Worm (Caenorhabditis elegans): ENCODE results near the gene R52.6.
A peak's percentile ranks its signal among the peaks of the same experiment; 100 is the strongest.

Gene R52.6

ce11 chrII:2140817-2141216, 28.0 kb upstream of the R52.6 start, which contains the start of gene C40A11.3:
TSS of gene C40A11.3 (plus strand) at chrII:2141117.
- TF ChIP-seq nhr-25 (tag; optimal IDR thresholded peaks at IDR 0.05; ENCODE audit: borderline replicate concordance, insufficient read depth) (no peak), snpc-1.2 (GFP tag; IDR thresholded peaks at IDR 0.05) (no peak), unc-62 (GFP tag; optimal IDR thresholded peaks at IDR 0.05 in 1 of 2) (peak in 1 of 2 experiments; percentile 50), unc-62 (tag; optimal IDR thresholded peaks at IDR 0.05) (no peak)

ce11 chrII:2138901-2139300, 26.1 kb upstream of the R52.6 start:
- no peak for TF ChIP-seq nhr-237 (tag; optimal IDR thresholded peaks at IDR 0.05)
- TF ChIP-seq arid-1 (GFP tag; conservative IDR thresholded peaks at IDR 0.05): no peak
- TF ChIP-seq zfp-2 (tag; optimal IDR thresholded peaks at IDR 0.05): no peak
- no peak for TF ChIP-seq spr-3 (GFP tag; optimal IDR thresholded peaks at IDR 0.05)
- no peak for TF ChIP-seq set-16 (GFP tag; IDR thresholded peaks at IDR 0.05)
- TF ChIP-seq Y75B8A.6 (GFP tag; IDR thresholded peaks at IDR 0.05): no peak
- TF ChIP-seq ZK546.5 (tag; optimal IDR thresholded peaks at IDR 0.05): no peak
- no peak for TF ChIP-seq jun-1 (tag; optimal IDR thresholded peaks at IDR 0.05)
- no peak for TF ChIP-seq skn-1 (tag; optimal IDR thresholded peaks at IDR 0.05)
- TF ChIP-seq zag-1 (tag; optimal IDR thresholded peaks at IDR 0.05): no peak
- no peak for TF ChIP-seq dpl-1 (GFP tag; optimal IDR thresholded peaks at IDR 0.05)
- no peak for TF ChIP-seq zfp-3 (GFP tag; conservative IDR thresholded peaks at IDR 0.05)
- no peak for TF ChIP-seq mdl-1 (tag; optimal IDR thresholded peaks at IDR 0.05)
- no peak for TF ChIP-seq mdt-29 (GFP tag; IDR thresholded peaks at IDR 0.05)
- TF ChIP-seq sdz-12 (GFP tag; optimal IDR thresholded peaks at IDR 0.05): no peak

DNA sequence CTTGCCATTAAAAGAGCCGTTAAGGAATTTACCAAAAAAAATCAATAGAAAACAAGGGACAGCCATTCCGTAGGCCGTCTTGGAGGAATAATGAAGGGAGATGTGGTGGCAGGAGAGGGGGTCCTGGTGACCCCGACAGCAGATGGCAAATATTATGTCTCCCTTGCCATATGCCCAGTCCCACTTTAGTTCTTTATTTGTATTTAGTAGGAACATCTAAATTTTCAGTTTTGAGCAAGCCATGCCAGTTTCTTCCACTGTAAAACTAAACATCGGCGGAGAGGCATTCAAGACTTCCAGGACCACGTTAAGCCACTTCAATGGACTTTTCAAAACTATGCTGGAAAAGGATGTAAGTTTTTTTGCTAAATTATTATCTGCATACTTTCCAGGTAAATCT, 24.4 kb upstream of the R52.6 start, which contains the start of gene C40A11.4:
TSS of gene C40A11.4 (plus strand) at position 188 of the 400 bp plus-strand sequence.
- TF ChIP-seq egl-27 (tag; optimal IDR thresholded peaks at IDR 0.05) (no peak), R02D3.7 (tag; optimal IDR thresholded peaks at IDR 0.05) (no peak), D1046.2 (GFP tag; IDR thresholded peaks at IDR 0.05) (no peak)

DNA sequence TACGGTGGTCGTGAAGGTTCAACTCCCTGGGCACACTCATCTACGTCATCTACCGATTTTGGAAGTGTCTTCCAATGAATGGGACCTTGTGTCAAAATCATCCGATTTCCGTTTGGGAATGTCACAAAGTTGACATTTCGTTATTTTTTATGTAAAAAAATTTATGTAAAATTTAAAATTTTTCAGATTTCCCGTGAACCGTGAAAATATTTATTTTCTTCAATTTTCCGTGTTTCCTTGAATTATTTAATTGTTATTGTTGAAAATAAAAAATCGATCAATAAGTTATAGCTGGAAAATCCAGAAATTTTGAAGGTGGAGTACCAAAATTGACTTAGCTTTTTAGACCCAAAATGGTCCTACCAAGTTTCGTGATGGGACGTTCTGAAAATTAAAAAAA, 22.8 kb upstream of the R52.6 start, which contains the start of gene hpo-7:
TSS of gene hpo-7 (minus strand) at position 101 of the 400 bp plus-strand sequence.
- TF ChIP-seq fkh-10 (GFP tag; optimal IDR thresholded peaks at IDR 0.05): no peak
- TF ChIP-seq lin-38 (GFP tag; IDR thresholded peaks at IDR 0.05): no peak
- no peak for TF ChIP-seq snpc-4 (tag; optimal IDR thresholded peaks at IDR 0.05)

- no peak for TF ChIP-seq saeg-2 (GFP tag; IDR thresholded peaks at IDR 0.05)
- no peak for TF ChIP-seq lim-7 (GFP tag; IDR thresholded peaks at IDR 0.05)
- no peak for TF ChIP-seq F10B5.3 (tag; optimal IDR thresholded peaks at IDR 0.05)
- no peak for TF ChIP-seq hif-1 (tag; optimal IDR thresholded peaks at IDR 0.05)
- no peak for TF ChIP-seq ceh-20 (GFP tag; IDR thresholded peaks at IDR 0.05)
- TF ChIP-seq tag-97 (GFP tag; IDR thresholded peaks at IDR 0.05): no peak
- no peak for TF ChIP-seq ama-1 (optimal IDR thresholded peaks at IDR 0.05)
- no peak for TF ChIP-seq nhr-6 (tag; optimal IDR thresholded peaks at IDR 0.05)
- TF ChIP-seq tra-1 (GFP tag; IDR thresholded peaks at IDR 0.05): no peak
- TF ChIP-seq php-3 (GFP tag; IDR thresholded peaks at IDR 0.05): no peak
- no peak for TF ChIP-seq mxl-2 (GFP tag; conservative IDR thresholded peaks at IDR 0.05)
- TF ChIP-seq Y75B8A.6 (GFP tag; IDR thresholded peaks at IDR 0.05): no peak
- no peak for TF ChIP-seq ZK337.2 (GFP tag; IDR thresholded peaks at IDR 0.05)
- no peak for TF ChIP-seq rbr-2 (tag; optimal IDR thresholded peaks at IDR 0.05)
- TF ChIP-seq aha-1 (tag): no peak
- TF ChIP-seq daf-19 (GFP tag; conservative IDR thresholded peaks at IDR 0.05): no peak
- TF ChIP-seq egl-27 (tag; optimal IDR thresholded peaks at IDR 0.05): no peak
- no peak for TF ChIP-seq fos-1 (tag; optimal IDR thresholded peaks at IDR 0.05)
Observed at ce11 chrII:2130770-2131169, 17.9 kb upstream of the R52.6 start, which contains the start of gene sdz-28. TSS of gene sdz-28 (plus strand) at chrII:2131070.
